Fruit fly (Drosophila melanogaster) whole organism, embryonic: ENCODE measurements around the gene Ae2.

Source experiments
- B-H1 ChIP-seq: fragments of 200-800 bp; sonication (Bioruptor generic); IDR thresholded peaks from 3 replicates; pipeline ENCODE4 v1.3.6; 2022; ENCODE audit warnings: missing biosample characterization, missing genetic modification characterization
- BEAF-32 ChIP-seq: fragments of 200-800 bp; sonication (Bioruptor generic); optimal IDR thresholded peaks from 3 replicates; lab custom pipeline; 2017; ENCODE audit warnings: missing biosample characterization, missing genetic modification characterization, mild to moderate bottlenecking, moderate library complexity, missing genetic modification reagents
- CG10543 ChIP-seq: fragments of 200-800 bp; sonication (Bioruptor generic); optimal IDR thresholded peaks from 3 replicates; lab custom pipeline; 2017; ENCODE audit warnings: missing biosample characterization, mild to moderate bottlenecking, missing genetic modification characterization, moderate library complexity
- CG10959 ChIP-seq: fragments of 200-800 bp; sonication (Bioruptor generic); IDR thresholded peaks from 2 replicates; pipeline ENCODE4 v1.3.6; 2022; ENCODE audit warnings: missing biosample characterization, missing genetic modification characterization
- CG11093 ChIP-seq: fragments of 200-800 bp; sonication (Bioruptor generic); IDR thresholded peaks from 3 replicates; pipeline ENCODE4 v1.3.6; 2022; ENCODE audit warnings: missing biosample characterization, missing genetic modification characterization
- CG12219 ChIP-seq: fragments of 200-800 bp; sonication (Bioruptor generic); optimal IDR thresholded peaks from 3 replicates; lab custom pipeline; 2018; ENCODE audit warnings: missing biosample characterization, mild to moderate bottlenecking, missing genetic modification characterization
- CG13775 ChIP-seq: fragments of 200-800 bp; sonication (Bioruptor generic); optimal IDR thresholded peaks from 3 replicates; lab custom pipeline; 2017; ENCODE audit warnings: missing biosample characterization, mild to moderate bottlenecking, missing genetic modification characterization
- CG14050 ChIP-seq: fragments of 200-800 bp; sonication (Bioruptor generic); IDR thresholded peaks from 3 replicates; pipeline ENCODE4 v1.3.6; 2022; ENCODE audit warnings: missing biosample characterization, missing genetic modification characterization
- CG17385 ChIP-seq: fragments of 200-800 bp; sonication (Bioruptor generic); optimal IDR thresholded peaks from 3 replicates; lab custom pipeline; 2018; ENCODE audit warnings: missing biosample characterization, mild to moderate bottlenecking, missing genetic modification characterization
- CG1832 ChIP-seq: fragments of 200-800 bp; sonication (Bioruptor generic); optimal IDR thresholded peaks from 2 replicates; lab custom pipeline; 2017; ENCODE audit warnings: missing biosample characterization, mild to moderate bottlenecking, missing genetic modification characterization, inconsistent platforms
- CG18599 ChIP-seq: fragments of 200-800 bp; sonication (Bioruptor generic); optimal IDR thresholded peaks from 3 replicates; lab custom pipeline; 2017; ENCODE audit warnings: missing biosample characterization, missing genetic modification characterization, mild to moderate bottlenecking, moderate library complexity, missing genetic modification reagents
- CG2116 ChIP-seq: fragments of 200-800 bp; sonication (Bioruptor generic); optimal IDR thresholded peaks from 3 replicates; lab custom pipeline; 2018; ENCODE audit warnings: missing biosample characterization, mild to moderate bottlenecking, missing genetic modification characterization
- CG2120 ChIP-seq: fragments of 200-800 bp; sonication (Bioruptor generic); optimal IDR thresholded peaks from 3 replicates; lab custom pipeline; 2016; ENCODE audit warnings: missing biosample characterization, missing genetic modification characterization
- CG2199 ChIP-seq: fragments of 200-800 bp; sonication (Bioruptor generic); IDR thresholded peaks from 3 replicates; pipeline ENCODE4 v1.3.6; 2022; ENCODE audit warnings: missing biosample characterization, missing genetic modification characterization
- CG3281 ChIP-seq: fragments of 200-800 bp; sonication (Bioruptor generic); optimal IDR thresholded peaks from 3 replicates; lab custom pipeline; 2017; ENCODE audit warnings: missing biosample characterization, mild to moderate bottlenecking, missing genetic modification characterization
- CG33213 ChIP-seq: fragments of 200-800 bp; sonication (Bioruptor generic); optimal IDR thresholded peaks from 3 replicates; lab custom pipeline; 2016; ENCODE audit warnings: missing biosample characterization, missing genetic modification characterization
- CG34224 ChIP-seq: fragments of 200-800 bp; sonication (Bioruptor generic); IDR thresholded peaks from 3 replicates; pipeline ENCODE4 v1.3.6; 2022; ENCODE audit warnings: missing biosample characterization, missing genetic modification characterization; ENCODE audit not compliant: partially characterized antibody
- CG3847 ChIP-seq: fragments of 200-800 bp; sonication (Bioruptor generic); IDR thresholded peaks from 2 replicates; pipeline ENCODE4 v1.3.6; 2022; ENCODE audit warnings: missing biosample characterization, missing genetic modification characterization
- CG3995 ChIP-seq: fragments of 200-800 bp; sonication (Bioruptor generic); optimal IDR thresholded peaks from 3 replicates; lab custom pipeline; 2016; ENCODE audit warnings: missing biosample characterization, missing genetic modification characterization
- CG6654 ChIP-seq: fragments of 200-800 bp; sonication (Bioruptor generic); optimal IDR thresholded peaks from 2 replicates; lab custom pipeline; 2017; ENCODE audit warnings: missing biosample characterization, mild to moderate bottlenecking, missing genetic modification characterization
- CG6765 ChIP-seq: fragments of 200-800 bp; sonication (Bioruptor generic); optimal IDR thresholded peaks from 3 replicates; lab custom pipeline; 2017; ENCODE audit warnings: missing biosample characterization, mild to moderate bottlenecking, missing genetic modification characterization
- CG8388 ChIP-seq: fragments of 200-800 bp; sonication (Bioruptor generic); optimal IDR thresholded peaks from 2 replicates; lab custom pipeline; 2019; ENCODE audit warnings: missing biosample characterization, mild to moderate bottlenecking, missing genetic modification characterization, moderate library complexity
- CG9817 ChIP-seq: fragments of 200-800 bp; sonication (Bioruptor generic); optimal IDR thresholded peaks from 2 replicates; lab custom pipeline; 2018; ENCODE audit warnings: missing biosample characterization, mild to moderate bottlenecking, missing genetic modification characterization, moderate library complexity
- CTCF ChIP-seq: fragments of 200-800 bp; sonication (Bioruptor generic); optimal IDR thresholded peaks from 2 replicates; lab custom pipeline; 2017; ENCODE audit warnings: missing biosample characterization, mild to moderate bottlenecking, missing genetic modification characterization, moderate library complexity
- E2f1 ChIP-seq: fragments of 200-800 bp; sonication (Bioruptor generic); IDR thresholded peaks from 2 replicates; pipeline ENCODE4 v1.3.6; 2022; ENCODE audit warnings: missing biosample characterization, missing genetic modification characterization
- H15 ChIP-seq: fragments of 200-800 bp; sonication (Bioruptor generic); IDR thresholded peaks from 3 replicates; pipeline ENCODE4 v1.3.6; 2022; ENCODE audit warnings: missing biosample characterization, missing genetic modification characterization
- HLH54F ChIP-seq: fragments of 200-800 bp; sonication (Bioruptor generic); optimal IDR thresholded peaks from 3 replicates; lab custom pipeline; 2016; ENCODE audit warnings: missing biosample characterization, missing genetic modification characterization
- NFAT ChIP-seq: fragments of 200-800 bp; sonication (Bioruptor generic); IDR thresholded peaks from 2 replicates; pipeline ENCODE4 v1.3.6; 2022; ENCODE audit warnings: missing biosample characterization, missing genetic modification characterization
- NK7.1 ChIP-seq: fragments of 200-800 bp; sonication (Bioruptor generic); optimal IDR thresholded peaks from 3 replicates; lab custom pipeline; 2016; ENCODE audit warnings: missing biosample characterization, missing genetic modification characterization
- Neu2 ChIP-seq: fragments of 200-800 bp; sonication (Bioruptor generic); optimal IDR thresholded peaks from 3 replicates; lab custom pipeline; 2016; ENCODE audit warnings: missing biosample characterization, missing genetic modification characterization, borderline replicate concordance
- Stat92E ChIP-seq, 3 experiments: fragments of >200 bp in 2 of 3; fragments of 200-800 bp in 1 of 3; sonication (Bioruptor generic) in 1 of 3; optimal IDR thresholded peaks; 2 replicates each; lab custom pipeline; 2017 to 2019; ENCODE audit warnings: missing biosample characterization in 3 of 3, missing genetic modification characterization in 3 of 3, mild to moderate bottlenecking in 1 of 3, moderate library complexity in 1 of 3
- TFAM ChIP-seq: fragments of 200-800 bp; sonication (Bioruptor generic); optimal IDR thresholded peaks from 2 replicates; lab custom pipeline; 2017; ENCODE audit warnings: missing biosample characterization, missing genetic modification characterization, inconsistent platforms
- ase ChIP-seq: fragments of 200-800 bp; sonication (Bioruptor generic); IDR thresholded peaks from 3 replicates; pipeline ENCODE4 v1.3.6; 2022; ENCODE audit warnings: missing biosample characterization, missing genetic modification characterization
- chinmo ChIP-seq: fragments of 200-800 bp; sonication (Bioruptor generic); IDR thresholded peaks from 4 replicates; pipeline ENCODE4 v1.3.6; 2022; ENCODE audit warnings: missing biosample characterization, missing genetic modification characterization; ENCODE audit not compliant: partially characterized antibody
- crol ChIP-seq: fragments of 200-800 bp; sonication (Bioruptor generic); IDR thresholded peaks from 2 replicates; pipeline ENCODE4 v1.3.6; 2022; ENCODE audit warnings: missing biosample characterization, missing genetic modification characterization
- danr ChIP-seq: fragments of 200-800 bp; sonication (Bioruptor generic); IDR thresholded peaks from 2 replicates; pipeline ENCODE4 v1.3.6; 2022; ENCODE audit warnings: missing biosample characterization, missing genetic modification characterization
- fd64A ChIP-seq: fragments of 200-800 bp; sonication (Bioruptor generic); optimal IDR thresholded peaks from 3 replicates; lab custom pipeline; 2018; ENCODE audit warnings: missing biosample characterization, mild to moderate bottlenecking, missing genetic modification characterization
- hkb ChIP-seq, 2 experiments: fragments of 200-800 bp in 1 of 2; fragments of >200 bp in 1 of 2; sonication (Bioruptor generic) in 1 of 2; IDR thresholded peaks in 1 of 2; optimal IDR thresholded peaks in 1 of 2; 2 replicates each; pipeline versions ENCODE4 v1.3.6 to Lab custom; 2017 to 2022; ENCODE audit warnings: missing biosample characterization in 1 of 2, missing genetic modification characterization in 1 of 2
- ind ChIP-seq: fragments of 200-800 bp; sonication (Bioruptor generic); optimal IDR thresholded peaks from 3 replicates; lab custom pipeline; 2016; ENCODE audit warnings: missing biosample characterization, missing genetic modification characterization
- kay ChIP-seq: fragments of 200-800 bp; sonication (Bioruptor generic); optimal IDR thresholded peaks from 2 replicates; lab custom pipeline; 2016; ENCODE audit warnings: missing biosample characterization, missing genetic modification characterization
- lbe ChIP-seq: fragments of 200-800 bp; sonication (Bioruptor generic); optimal IDR thresholded peaks from 2 replicates; lab custom pipeline; 2016; ENCODE audit warnings: missing biosample characterization, mild to moderate bottlenecking, missing genetic modification characterization
- luna ChIP-seq: fragments of 200-800 bp; sonication (Bioruptor generic); optimal IDR thresholded peaks from 2 replicates; lab custom pipeline; 2016; ENCODE audit warnings: missing biosample characterization, missing genetic modification characterization
- onecut ChIP-seq: fragments of 200-800 bp; sonication (Bioruptor generic); IDR thresholded peaks from 2 replicates; pipeline ENCODE4 v1.3.6; 2022; ENCODE audit warnings: missing biosample characterization, missing genetic modification characterization
- pita ChIP-seq: fragments of 200-800 bp; sonication (Bioruptor generic); optimal IDR thresholded peaks from 2 replicates; lab custom pipeline; 2017; ENCODE audit warnings: missing biosample characterization, mild to moderate bottlenecking, missing genetic modification characterization
- row ChIP-seq: fragments of 200-800 bp; sonication (Bioruptor generic); IDR thresholded peaks from 3 replicates; pipeline ENCODE4 v1.3.6; 2022; ENCODE audit warnings: missing biosample characterization, missing genetic modification characterization
- shn ChIP-seq: fragments of 200-800 bp; sonication (Bioruptor generic); optimal IDR thresholded peaks from 3 replicates; lab custom pipeline; 2016; ENCODE audit warnings: missing biosample characterization, missing genetic modification characterization
- sim ChIP-seq: fragments of 200-800 bp; sonication (Bioruptor generic); IDR thresholded peaks from 2 replicates; pipeline ENCODE4 v1.3.6; 2022; ENCODE audit warnings: missing biosample characterization, missing genetic modification characterization
- sr ChIP-seq: fragments of 200-800 bp; sonication (Bioruptor generic); IDR thresholded peaks from 3 replicates; pipeline ENCODE4 v1.3.6; 2022; ENCODE audit warnings: missing biosample characterization, missing genetic modification characterization
- ssp ChIP-seq: fragments of 200-800 bp; sonication (Bioruptor generic); IDR thresholded peaks from 2 replicates; pipeline ENCODE4 v1.3.6; 2022; ENCODE audit warnings: missing biosample characterization, missing genetic modification characterization
- unc-4 ChIP-seq: fragments of 200-800 bp; sonication (Bioruptor generic); IDR thresholded peaks from 2 replicates; pipeline ENCODE4 v1.3.6; 2022; ENCODE audit warnings: missing biosample characterization, missing genetic modification characterization; ENCODE audit not compliant: partially characterized antibody
- unpg ChIP-seq: fragments of 200-800 bp; sonication (Bioruptor generic); optimal IDR thresholded peaks from 3 replicates; lab custom pipeline; 2018; ENCODE audit warnings: missing biosample characterization, mild to moderate bottlenecking, missing genetic modification characterization, moderate library complexity

The Ae2 gene

dm6 chr3L:9718929-9719328, 44.4 kb upstream of the Ae2 start, which contains the start of the genes CG18178 and CG14174 (continued):
- TF ChIP-seq CTCF (no peak), CG3995 (GFP tag; lab: Kevin White, UChicago) (peak; percentile 2), CG10959 (GFP tag; lab: Robert Waterston, UW) (no peak), danr (0 out of 2 replicates have a peak, but pooled peaks have one; percentile 12), CG11093 (no peak; the same call in 2 of the 3 replicates), CG34224 (no peak), CG2120 (peak; percentile 67), unc-4 (GFP tag; lab: Robert Waterston, UW) (peak; percentile 33; the same call in 1 of the 2 replicates), E2f1 (GFP tag; lab: Robert Waterston, UW) (peak; percentile 59; the same call in 1 of the 2 replicates), Neu2 (GFP tag; lab: Kevin White, UChicago) (no peak), fd64A (GFP tag; lab: Kevin White, UChicago) (no peak), sr (GFP tag; lab: Robert Waterston, UW) (no peak), CG3281 (GFP tag; lab: Kevin White, UChicago) (peak; percentile 70), TFAM (GFP tag; lab: Kevin White, UChicago) (no peak), Stat92E (GFP tag; optimal IDR thresholded peaks at IDR 0.05; lab: Kevin White, UChicago) (no peak), CG2199 (no peak), CG13775 (GFP tag; lab: Kevin White, UChicago) (peak; percentile 73), CG8388 (peak; percentile 45), hkb (optimal IDR thresholded peaks at IDR 0.05; lab: Kevin White, UChicago) (no peak), hkb (GFP tag; IDR thresholded peaks at IDR 0.05; lab: Robert Waterston, UW) (peak; percentile 44; the same call in 1 of the 2 replicates), sim (GFP tag; lab: Robert Waterston, UW) (no peak), NFAT (no peak), CG6765 (GFP tag; lab: Kevin White, UChicago) (no peak), ind (GFP tag; lab: Kevin White, UChicago) (peak; percentile 80), kay (GFP tag; lab: Kevin White, UChicago) (peak; percentile 39), crol (GFP tag; lab: Robert Waterston, UW) (no peak), B-H1 (GFP tag; lab: Robert Waterston, UW) (no peak; the same call in 2 of the 3 replicates), H15 (GFP tag; lab: Robert Waterston, UW) (peak; percentile 29; the same call in 1 of the 3 replicates), shn (GFP tag; lab: Kevin White, UChicago) (no peak), CG12219 (peak; percentile 26), BEAF-32 (GFP tag; lab: Kevin White, UChicago) (peak; percentile 61), CG2116 (GFP tag; lab: Kevin White, UChicago) (peak; percentile 55), CG18599 (peak; percentile 73), ase (GFP tag; lab: Robert Waterston, UW) (0 out of 3 replicates have a peak, but pooled peaks have one; percentile 42), CG9817 (peak; percentile 70), row (GFP tag; lab: Robert Waterston, UW) (peak; percentile 90), unpg (GFP tag; lab: Kevin White, UChicago) (peak; percentile 56), NK7.1 (GFP tag; lab: Kevin White, UChicago) (no peak), CG33213 (GFP tag; lab: Kevin White, UChicago) (no peak), CG1832 (GFP tag; lab: Kevin White, UChicago) (no peak), pita (GFP tag; lab: Kevin White, UChicago) (no peak), chinmo (GFP tag; lab: Robert Waterston, UW) (no peak), CG17385 (GFP tag; lab: Kevin White, UChicago) (peak; percentile 66), CG14050 (GFP tag; lab: Robert Waterston, UW) (0 out of 3 replicates have a peak, but pooled peaks have one; percentile 37), ssp (peak; percentile 45), HLH54F (GFP tag; lab: Kevin White, UChicago) (no peak), lbe (peak; percentile 51), CG10543 (GFP tag; lab: Kevin White, UChicago) (peak; percentile 69), luna (GFP tag; lab: Kevin White, UChicago) (no peak), CG3847 (GFP tag; lab: Robert Waterston, UW) (peak; percentile 78), onecut (peak; percentile 31; the same call in 1 of the 2 replicates), CG6654 (no peak)
